Worm (Caenorhabditis elegans) whole organism, L2 larva: ENCODE data around the gene T19E7.6.

Experiments
- C34F6.9 ChIP-seq: fragments of 150-350 bp; optimal IDR thresholded peaks from 2 replicates; lab custom pipeline; 2014; ENCODE audit warnings: missing biosample characterization, missing genetic modification characterization
- F13H6.1 ChIP-seq: sonication (generic microtip); optimal IDR thresholded peaks from 2 replicates; lab custom pipeline; 2016; ENCODE audit warnings: missing genetic modification characterization, missing compliant biosample characterization
- R02D3.7 ChIP-seq: fragments of 150-350 bp; optimal IDR thresholded peaks from 2 replicates; lab custom pipeline; 2014; ENCODE audit warnings: missing biosample characterization, missing genetic modification characterization
- Y55F3AM.14 ChIP-seq: fragments of 200-800 bp; sonication (Bioruptor generic); optimal IDR thresholded peaks from 2 replicates; lab custom pipeline; 2018; ENCODE audit warnings: mild to moderate bottlenecking, missing genetic modification characterization, missing compliant biosample characterization
- ZK546.5 ChIP-seq: sonication (generic microtip); optimal IDR thresholded peaks from 2 replicates; lab custom pipeline; 2017; ENCODE audit warnings: missing biosample characterization, missing genetic modification characterization
- alr-1 ChIP-seq: fragments of 150-350 bp; optimal IDR thresholded peaks from 2 replicates; lab custom pipeline; 2014; ENCODE audit warnings: missing biosample characterization, missing genetic modification characterization
- aly-2 ChIP-seq: fragments of 150-350 bp; optimal IDR thresholded peaks from 2 replicates; lab custom pipeline; 2014; ENCODE audit warnings: missing biosample characterization, missing genetic modification characterization
- ama-1 ChIP-seq: fragments of 150-350 bp; optimal IDR thresholded peaks from 2 replicates; lab custom pipeline; 2018; ENCODE audit warnings: inconsistent platforms
- blmp-1 ChIP-seq: sonication (generic microtip); optimal IDR thresholded peaks from 2 replicates; lab custom pipeline; 2017; ENCODE audit warnings: missing genetic modification characterization, mild to moderate bottlenecking, missing compliant biosample characterization, antibody characterized with exemption, moderate library complexity; ENCODE audit not compliant: insufficient read depth
- dmd-4 ChIP-seq: sonication (generic microtip); optimal IDR thresholded peaks from 2 replicates; lab custom pipeline; 2017; ENCODE audit warnings: missing biosample characterization, missing genetic modification characterization
- egl-27 ChIP-seq: sonication (generic microtip); optimal IDR thresholded peaks from 3 replicates; lab custom pipeline; 2017; ENCODE audit warnings: missing biosample characterization, missing genetic modification reagents, missing genetic modification characterization
- elt-1 ChIP-seq: fragments of 150-350 bp; optimal IDR thresholded peaks from 2 replicates; lab custom pipeline; 2014; ENCODE audit warnings: missing biosample characterization, missing genetic modification characterization
- elt-3 ChIP-seq: sonication (generic microtip); optimal IDR thresholded peaks from 2 replicates; lab custom pipeline; 2017; ENCODE audit warnings: missing biosample characterization, missing genetic modification characterization
- fos-1 ChIP-seq: fragments of 150-350 bp; optimal IDR thresholded peaks from 2 replicates; lab custom pipeline; 2014; ENCODE audit warnings: missing biosample characterization, missing genetic modification characterization
- gmeb-1 ChIP-seq: fragments of 150-350 bp; optimal IDR thresholded peaks from 2 replicates; lab custom pipeline; 2014; ENCODE audit warnings: missing biosample characterization, missing genetic modification characterization
- lin-13 ChIP-seq: fragments of 150-350 bp; optimal IDR thresholded peaks from 2 replicates; lab custom pipeline; 2014; ENCODE audit warnings: missing biosample characterization, missing genetic modification reagents, missing genetic modification characterization
- lin-39 ChIP-seq: fragments of 150-350 bp; optimal IDR thresholded peaks from 2 replicates; lab custom pipeline; 2014; ENCODE audit warnings: missing biosample characterization, missing genetic modification reagents, missing genetic modification characterization
- lsy-2 ChIP-seq, 2 experiments: fragments of 150-350 bp in 1 of 2; sonication (generic microtip) in 1 of 2; optimal IDR thresholded peaks; 2 replicates each; lab custom pipeline; 2014 to 2017; ENCODE audit warnings: missing biosample characterization in 2 of 2, missing genetic modification characterization in 2 of 2
- mab-5 ChIP-seq: fragments of 150-350 bp; optimal IDR thresholded peaks from 2 replicates; lab custom pipeline; 2014; ENCODE audit warnings: missing biosample characterization, missing genetic modification characterization
- mbf-1 ChIP-seq: sonication (generic microtip); optimal IDR thresholded peaks from 2 replicates; lab custom pipeline; 2017; ENCODE audit warnings: missing biosample characterization, missing genetic modification characterization
- mdl-1 ChIP-seq, 2 experiments: fragments of 150-350 bp in 1 of 2; sonication (generic microtip) in 1 of 2; optimal IDR thresholded peaks; 2 replicates each; lab custom pipeline; 2017; ENCODE audit warnings: missing biosample characterization in 2 of 2, missing genetic modification characterization in 2 of 2
- nhr-10 ChIP-seq: sonication (generic microtip); optimal IDR thresholded peaks from 2 replicates; lab custom pipeline; 2017; ENCODE audit warnings: missing biosample characterization, missing genetic modification characterization
- nhr-12 ChIP-seq: fragments of 150-350 bp; optimal IDR thresholded peaks from 2 replicates; lab custom pipeline; 2014; ENCODE audit warnings: missing biosample characterization, missing genetic modification characterization
- nhr-21 ChIP-seq: fragments of 150-350 bp; optimal IDR thresholded peaks from 2 replicates; lab custom pipeline; 2014; ENCODE audit warnings: missing biosample characterization, missing genetic modification characterization
- nhr-23 ChIP-seq: fragments of 150-350 bp; optimal IDR thresholded peaks from 2 replicates; lab custom pipeline; 2014; ENCODE audit warnings: missing biosample characterization, missing genetic modification reagents, missing genetic modification characterization
- nhr-25 ChIP-seq: fragments of 150-350 bp; sonication (generic microtip); optimal IDR thresholded peaks from 3 replicates; lab custom pipeline; 2014; ENCODE audit warnings: missing biosample characterization, missing genetic modification characterization
- nhr-77 ChIP-seq: fragments of 150-350 bp; optimal IDR thresholded peaks from 2 replicates; lab custom pipeline; 2014; ENCODE audit warnings: missing biosample characterization, missing genetic modification characterization
- peb-1 ChIP-seq: fragments of 150-350 bp; optimal IDR thresholded peaks from 2 replicates; lab custom pipeline; 2014; ENCODE audit warnings: missing biosample characterization, missing genetic modification characterization
- sem-4 ChIP-seq: fragments of 150-350 bp; optimal IDR thresholded peaks from 2 replicates; lab custom pipeline; 2014; ENCODE audit warnings: missing biosample characterization, missing genetic modification reagents, missing genetic modification characterization
- skn-1 ChIP-seq: sonication (generic microtip); optimal IDR thresholded peaks from 2 replicates; lab custom pipeline; 2017; ENCODE audit warnings: missing biosample characterization, missing genetic modification characterization
- sma-9 ChIP-seq, 2 experiments: fragments of 150-350 bp in 1 of 2; sonication (generic microtip) in 1 of 2; optimal IDR thresholded peaks; 2 replicates each; lab custom pipeline; 2014 to 2016; ENCODE audit warnings: missing genetic modification characterization in 2 of 2, mild to moderate bottlenecking in 1 of 2, missing biosample characterization in 1 of 2, missing compliant biosample characterization in 1 of 2, missing genetic modification reagents in 1 of 2, moderate library complexity in 1 of 2
- unc-39 ChIP-seq: fragments of 150-350 bp; optimal IDR thresholded peaks from 2 replicates; lab custom pipeline; 2014; ENCODE audit warnings: missing biosample characterization, missing genetic modification characterization
- unc-62 ChIP-seq: fragments of 150-350 bp; optimal IDR thresholded peaks from 2 replicates; lab custom pipeline; 2014; ENCODE audit warnings: missing biosample characterization, missing genetic modification reagents, missing genetic modification characterization
- ztf-1 ChIP-seq: fragments of 200-800 bp; sonication (Bioruptor generic); conservative IDR thresholded peaks from 2 replicates; pipeline ENCODE4 v1.3.6; 2022; ENCODE audit warnings: missing genetic modification characterization, missing compliant biosample characterization
- ztf-4 ChIP-seq: fragments of 150-350 bp; optimal IDR thresholded peaks from 2 replicates; lab custom pipeline; 2014; ENCODE audit warnings: missing biosample characterization, missing genetic modification characterization

The T19E7.6 gene

DNA sequence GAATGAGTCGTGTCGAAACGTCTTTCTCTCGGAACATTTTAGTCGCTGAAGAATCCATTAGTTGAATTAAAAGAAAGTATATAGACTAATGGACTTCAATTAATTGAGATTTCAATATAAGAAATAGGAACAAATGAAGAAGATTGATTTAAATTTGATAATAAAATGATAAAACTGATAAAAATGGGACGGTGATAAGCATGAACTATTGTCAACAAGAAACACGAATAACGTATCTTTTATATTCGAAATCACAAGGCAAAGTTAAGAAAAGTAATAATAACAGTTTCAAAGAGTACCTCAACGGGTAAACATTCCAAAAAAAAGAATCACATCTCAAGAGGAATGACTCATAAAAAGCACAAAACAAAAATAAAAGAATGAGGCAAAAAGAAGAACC lies at the start of gene T19E7.6:
Gene T19E7.6 (minus strand): TSS at position 45 of the 400 bp plus-strand sequence.
- TF ChIP-seq fos-1 (tag; lab: Kevin White, UChicago) = peak; percentile 33
- TF ChIP-seq sma-9 (GFP tag; optimal IDR thresholded peaks at IDR 0.05; lab: Kevin White, UChicago) = no peak
- no peak for TF ChIP-seq sma-9 (tag; optimal IDR thresholded peaks at IDR 0.05; lab: Kevin White, UChicago)
- TF ChIP-seq unc-62 (GFP tag; lab: Kevin White, UChicago) = no peak
- TF ChIP-seq lin-13 (GFP tag; lab: Kevin White, UChicago) = no peak

DNA sequence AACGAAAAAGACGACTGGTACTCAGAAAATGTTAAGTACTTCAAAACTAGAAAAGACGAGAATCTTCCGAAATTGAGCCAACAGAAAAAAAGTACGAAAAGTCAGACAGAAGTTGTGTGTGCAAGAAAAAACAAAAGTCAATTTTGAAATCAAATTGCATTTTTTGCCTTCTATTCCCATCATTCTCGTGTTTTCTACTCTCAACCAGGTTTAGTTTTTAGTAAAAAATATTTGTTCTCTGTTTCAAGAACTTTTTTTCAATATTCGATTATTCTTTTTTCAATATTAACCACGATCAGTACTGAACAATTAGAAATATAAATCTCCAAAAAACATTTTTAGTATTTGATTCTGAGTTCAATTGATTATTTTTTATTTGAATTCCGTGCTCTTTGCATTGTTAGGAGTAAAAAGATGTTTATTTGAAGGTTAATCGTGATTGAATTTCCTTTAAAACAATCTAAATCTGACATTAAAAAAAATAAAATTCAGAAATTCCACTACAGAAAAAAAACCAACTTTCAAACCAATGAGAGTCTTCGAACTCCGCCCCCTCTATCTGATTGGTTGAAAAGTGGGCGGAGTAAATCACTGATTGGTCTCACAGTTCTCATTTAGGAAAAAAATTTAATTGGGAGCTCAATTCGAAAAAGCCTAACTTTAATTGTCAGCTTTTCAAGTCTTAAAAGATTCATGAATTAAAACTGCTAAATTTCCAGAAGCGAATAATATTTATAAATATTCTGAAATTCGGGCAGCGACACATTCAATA lies 46.2 kb upstream of the T19E7.6 start:
- no peak for TF ChIP-seq mdl-1 (tag; optimal IDR thresholded peaks at IDR 0.05; lab: Kevin White, UChicago)
- no peak for TF ChIP-seq nhr-12
- TF ChIP-seq ZK546.5 (tag; lab: Kevin White, UChicago) = no peak
- TF ChIP-seq alr-1 (tag; lab: Kevin White, UChicago) = no peak
- no peak for TF ChIP-seq nhr-23 (tag; lab: Kevin White, UChicago)
- TF ChIP-seq ztf-4 = no peak
- no peak for TF ChIP-seq mab-5 (tag; lab: Kevin White, UChicago)
- TF ChIP-seq aly-2 (tag; lab: Kevin White, UChicago) = no peak
- no peak for TF ChIP-seq Y55F3AM.14
- no peak for TF ChIP-seq lin-39
- TF ChIP-seq nhr-21 (tag; lab: Kevin White, UChicago) = no peak
- TF ChIP-seq peb-1 = no peak
- TF ChIP-seq lsy-2 (tag; optimal IDR thresholded peaks at IDR 0.05; lab: Kevin White, UChicago) = no peak
- TF ChIP-seq F13H6.1 = no peak
- TF ChIP-seq lin-13 (GFP tag; lab: Kevin White, UChicago) = no peak
- TF ChIP-seq gmeb-1 = no peak
- no peak for TF ChIP-seq dmd-4
- TF ChIP-seq ama-1 (lab: Kevin White, UChicago) = no peak
- no peak for TF ChIP-seq nhr-77 (tag; lab: Kevin White, UChicago)
- TF ChIP-seq C34F6.9 (tag; lab: Kevin White, UChicago) = no peak

DNA sequence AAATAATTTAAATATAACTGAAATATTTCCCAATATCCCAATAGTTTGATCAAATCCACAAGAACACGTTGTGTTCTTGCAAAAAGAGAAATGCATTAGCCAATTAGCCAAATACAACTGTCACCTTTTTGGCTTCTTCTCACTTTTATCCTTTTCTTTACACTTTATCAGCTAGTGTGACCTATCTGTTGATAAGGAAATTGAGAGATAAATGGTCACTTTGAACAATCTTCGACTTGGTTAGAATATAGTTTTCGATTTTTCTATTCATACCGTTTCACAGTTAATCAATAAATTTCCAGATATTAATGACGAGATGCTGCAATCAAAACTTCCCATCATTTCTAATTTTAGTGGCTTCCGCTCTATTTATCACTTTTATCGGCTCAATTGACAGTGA lies 39.5 kb upstream of the T19E7.6 start, which contains the start of gene C55C3.1:
Gene C55C3.1 (plus strand): TSS at position 301 of the 400 bp plus-strand sequence.
- TF ChIP-seq F13H6.1 (no peak), Y55F3AM.14 (no peak), egl-27 (tag; lab: Kevin White, UChicago) (no peak), sem-4 (tag; lab: Kevin White, UChicago) (no peak), lin-39 (no peak), skn-1 (tag; lab: Kevin White, UChicago) (no peak), nhr-10 (no peak), unc-62 (GFP tag; lab: Kevin White, UChicago) (no peak), peb-1 (no peak), blmp-1 (tag; lab: Kevin White, UChicago) (no peak), elt-1 (tag; lab: Kevin White, UChicago) (no peak), lsy-2 (tag; optimal IDR thresholded peaks at IDR 0.05; lab: Kevin White, UChicago) (no peak), sma-9 (GFP tag; optimal IDR thresholded peaks at IDR 0.05; lab: Kevin White, UChicago) (no peak), sma-9 (tag; optimal IDR thresholded peaks at IDR 0.05; lab: Kevin White, UChicago) (no peak), R02D3.7 (tag; lab: Kevin White, UChicago) (no peak), elt-3 (no peak), ztf-1 (GFP tag; lab: Robert Waterston, UW) (no peak), mbf-1 (tag; lab: Kevin White, UChicago) (no peak), ama-1 (lab: Kevin White, UChicago) (no peak)

DNA sequence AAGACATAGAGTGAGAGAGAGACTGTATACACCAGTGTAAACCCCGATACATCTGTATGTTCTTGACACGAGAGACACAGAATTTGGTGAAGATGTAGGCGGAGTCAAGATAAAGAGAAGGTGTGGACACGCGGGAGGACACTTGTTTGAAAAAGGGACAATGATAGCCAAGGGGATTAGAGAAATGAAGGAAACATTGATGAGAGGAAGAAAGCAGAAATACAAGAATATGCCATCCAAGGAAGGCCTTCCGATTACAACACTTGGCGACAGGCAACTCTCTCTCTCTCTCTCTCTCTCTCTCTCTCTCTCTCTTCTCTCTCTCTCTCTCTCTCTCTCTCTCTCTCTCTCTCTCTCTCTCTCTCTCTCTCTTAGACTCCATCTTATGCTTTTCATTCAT lies 37.3 kb upstream of the T19E7.6 start:
- peak; percentile 69 for TF ChIP-seq nhr-21 (tag; lab: Kevin White, UChicago)
- no peak for TF ChIP-seq unc-39
- TF ChIP-seq blmp-1 (tag; lab: Kevin White, UChicago) = peak; percentile 63
- peak; percentile 56 for TF ChIP-seq nhr-25 (tag; lab: Kevin White, UChicago)
- TF ChIP-seq peb-1 = no peak
- TF ChIP-seq, all 48 proteins: peak for 3
